Worm (Caenorhabditis elegans) whole organism, L4 larva: Measurements from ENCODE around the gene srw-56.
"Not testable (repeated sequence)": the region's sequence is repeated elsewhere in the genome, so short reads cannot be mapped to it uniquely, and the experiment has no call there.

Source experiments
- F49E8.2 ChIP-seq: sonication (generic microtip); optimal IDR thresholded peaks from 2 replicates; lab custom pipeline; 2016; ENCODE audit warnings: missing compliant biosample characterization, mild to moderate bottlenecking, missing genetic modification characterization, borderline replicate concordance
- Y105C5A.15 ChIP-seq: fragments of 200-800 bp; sonication (Bioruptor generic); IDR thresholded peaks from 2 replicates; pipeline ENCODE4 v1.3.6; 2022; ENCODE audit warnings: missing genetic modification characterization, missing compliant biosample characterization
- Y5F2A.4 ChIP-seq: fragments of 200-800 bp; sonication (Bioruptor generic); optimal IDR thresholded peaks from 2 replicates; lab custom pipeline; 2018; ENCODE audit warnings: mild to moderate bottlenecking, missing genetic modification characterization, missing compliant biosample characterization
- ZK546.5 ChIP-seq, 2 experiments: sonication (generic microtip); optimal IDR thresholded peaks; 2 replicates each; lab custom pipeline; 2017; ENCODE audit warnings: missing biosample characterization in 2 of 2, missing genetic modification characterization in 2 of 2
- arid-1 ChIP-seq: fragments of 200-800 bp; sonication (Bioruptor generic); conservative IDR thresholded peaks from 2 replicates; pipeline ENCODE4 v1.3.6; 2022; ENCODE audit warnings: missing genetic modification reagents, missing genetic modification characterization, missing compliant biosample characterization
- daf-16 ChIP-seq, 3 experiments: sonication (generic microtip); optimal IDR thresholded peaks; 2 replicates each; lab custom pipeline; 2016 to 2017; ENCODE audit warnings: missing genetic modification characterization in 3 of 3, missing genetic modification reagents in 3 of 3, mild to moderate bottlenecking in 2 of 3, missing compliant biosample characterization in 2 of 3, missing biosample characterization in 1 of 3, moderate library complexity in 1 of 3
- egl-43 ChIP-seq: fragments of 200-800 bp; sonication (Bioruptor generic); IDR thresholded peaks from 2 replicates; pipeline ENCODE4 v1.3.6; 2022; ENCODE audit warnings: missing genetic modification reagents, missing genetic modification characterization, missing compliant biosample characterization
- hlh-11 ChIP-seq: fragments of 200-800 bp; sonication (Bioruptor generic); optimal IDR thresholded peaks from 2 replicates; lab custom pipeline; 2018; ENCODE audit warnings: mild to moderate bottlenecking, missing genetic modification characterization, missing compliant biosample characterization
- hmg-1.1 ChIP-seq: fragments of 200-800 bp; sonication (Bioruptor generic); IDR thresholded peaks from 2 replicates; pipeline ENCODE4 v1.3.6; 2022; ENCODE audit warnings: missing genetic modification reagents, missing genetic modification characterization, missing compliant biosample characterization
- lim-7 ChIP-seq: fragments of 200-800 bp; sonication (Bioruptor generic); IDR thresholded peaks from 2 replicates; pipeline ENCODE4 v1.3.6; 2022; ENCODE audit warnings: missing genetic modification characterization, missing compliant biosample characterization
- lin-13 ChIP-seq: fragments of 150-350 bp; optimal IDR thresholded peaks from 2 replicates; lab custom pipeline; 2014; ENCODE audit warnings: missing biosample characterization, missing genetic modification reagents, missing genetic modification characterization
- madf-5 ChIP-seq, 2 experiments: fragments of 200-800 bp; sonication (Bioruptor generic); IDR thresholded peaks; 2 replicates each; pipeline ENCODE4 v1.3.6; 2022; ENCODE audit warnings: missing compliant biosample characterization in 2 of 2, missing genetic modification characterization in 2 of 2
- mdl-1 ChIP-seq, 2 experiments: fragments of 150-350 bp in 1 of 2; sonication (generic microtip) in 1 of 2; optimal IDR thresholded peaks; 2 replicates each; lab custom pipeline; 2014 to 2017; ENCODE audit warnings: missing biosample characterization in 2 of 2, missing genetic modification characterization in 2 of 2
- mxl-3 ChIP-seq: fragments of 200-800 bp; sonication (Bioruptor generic); optimal IDR thresholded peaks from 2 replicates; lab custom pipeline; 2018; ENCODE audit warnings: mild to moderate bottlenecking, missing genetic modification characterization, missing compliant biosample characterization
- nhr-102 ChIP-seq: sonication (generic microtip); optimal IDR thresholded peaks from 2 replicates; lab custom pipeline; 2016; ENCODE audit warnings: mild to moderate bottlenecking, missing genetic modification characterization, moderate library complexity, missing compliant biosample characterization
- nhr-11 ChIP-seq: fragments of 150-350 bp; optimal IDR thresholded peaks from 2 replicates; lab custom pipeline; 2014; ENCODE audit warnings: missing biosample characterization, missing genetic modification characterization
- nhr-111 ChIP-seq: fragments of 200-800 bp; sonication (Bioruptor generic); optimal IDR thresholded peaks from 2 replicates; lab custom pipeline; 2018; ENCODE audit warnings: mild to moderate bottlenecking, missing genetic modification characterization, missing compliant biosample characterization
- nhr-28 ChIP-seq: fragments of 150-350 bp; optimal IDR thresholded peaks from 2 replicates; lab custom pipeline; 2014; ENCODE audit warnings: missing biosample characterization, missing genetic modification characterization
- nhr-41 ChIP-seq: fragments of 200-800 bp; sonication (Bioruptor generic); IDR thresholded peaks from 2 replicates; pipeline ENCODE4 v1.3.6; 2022; ENCODE audit warnings: missing genetic modification reagents, missing genetic modification characterization, missing compliant biosample characterization
- nhr-77 ChIP-seq: fragments of 150-350 bp; optimal IDR thresholded peaks from 2 replicates; lab custom pipeline; 2014; ENCODE audit warnings: missing biosample characterization, missing genetic modification characterization
- php-3 ChIP-seq: fragments of 200-800 bp; sonication (Bioruptor generic); IDR thresholded peaks from 2 replicates; pipeline ENCODE4 v1.3.6; 2022; ENCODE audit warnings: missing genetic modification reagents, missing genetic modification characterization, missing compliant biosample characterization
- pqm-1 ChIP-seq: sonication (generic microtip); optimal IDR thresholded peaks from 2 replicates; lab custom pipeline; 2017; ENCODE audit warnings: missing biosample characterization, missing genetic modification characterization
- skn-1 ChIP-seq: fragments of 150-350 bp; optimal IDR thresholded peaks from 2 replicates; lab custom pipeline; 2014; ENCODE audit warnings: missing biosample characterization, missing genetic modification characterization
- snpc-1.2 ChIP-seq: fragments of 200-800 bp; sonication (Bioruptor generic); IDR thresholded peaks from 2 replicates; pipeline ENCODE4 v1.3.6; 2022; ENCODE audit warnings: missing genetic modification reagents, missing genetic modification characterization, missing compliant biosample characterization
- spr-1 ChIP-seq: sonication (generic microtip); optimal IDR thresholded peaks from 2 replicates; lab custom pipeline; 2016; ENCODE audit warnings: mild to moderate bottlenecking, missing genetic modification characterization, missing compliant biosample characterization
- spr-3 ChIP-seq: fragments of 200-800 bp; sonication (Bioruptor generic); optimal IDR thresholded peaks from 2 replicates; lab custom pipeline; 2018; ENCODE audit warnings: mild to moderate bottlenecking, missing genetic modification characterization, missing compliant biosample characterization
- tra-1 ChIP-seq: fragments of 200-800 bp; sonication (Bioruptor generic); IDR thresholded peaks from 2 replicates; pipeline ENCODE4 v1.3.6; 2022; ENCODE audit warnings: missing genetic modification reagents, missing genetic modification characterization, missing compliant biosample characterization
- unc-62 ChIP-seq, 3 experiments: fragments of 150-350 bp in 1 of 3; sonication (generic microtip); optimal IDR thresholded peaks in 2 of 3; peaks in 1 of 3; 1 replicate in 1 of 3; 2 replicates in 2 of 3; lab custom pipeline; 2014 to 2017; ENCODE audit warnings: missing biosample characterization in 3 of 3, missing genetic modification characterization in 3 of 3, missing genetic modification reagents in 3 of 3, missing genotype in 1 of 3
- zag-1 ChIP-seq: fragments of 150-350 bp; optimal IDR thresholded peaks from 2 replicates; lab custom pipeline; 2014; ENCODE audit warnings: missing biosample characterization, missing genetic modification characterization

The srw-56 gene

ce11 chrV:15929882-15930281 is 22.8 kb downstream of the srw-56 start, which contains the start of gene srbc-77:
Gene srbc-77, plus strand, starts transcription at chrV:15930182.
- TF ChIP-seq zag-1 (tag; lab: Kevin White, UChicago); nhr-111 (GFP tag; lab: Kevin White, UChicago); nhr-102 (tag; lab: Kevin White, UChicago): not testable (repeated sequence)

- TF ChIP-seq F49E8.2 (tag; lab: Kevin White, UChicago) = no peak
- TF ChIP-seq egl-43 (GFP tag; lab: Robert Waterston, UW) = no peak
- no peak for TF ChIP-seq php-3 (GFP tag; lab: Robert Waterston, UW)
- no peak for TF ChIP-seq mxl-3 (GFP tag; lab: Kevin White, UChicago)
- TF ChIP-seq hmg-1.1 (GFP tag; lab: Robert Waterston, UW) = no peak
These were observed 24.3 kb downstream of the srw-56 start, which contains the start of gene pzf-1 for ce11 chrV:15928325-15928724. Gene pzf-1, minus strand, starts transcription at chrV:15928425.

ce11 chrV:15924307-15924706 is 28.4 kb downstream of the srw-56 start, which contains the start of gene nhr-108:
Gene nhr-108, minus strand, starts transcription at chrV:15924472.
- TF ChIP-seq ZK546.5 (tag; optimal IDR thresholded peaks at IDR 0.05; lab: Kevin White, UChicago) (no peak), nhr-77 (tag; lab: Kevin White, UChicago) (peak; percentile 68), arid-1 (GFP tag; lab: Robert Waterston, UW) (no peak), nhr-28 (tag; lab: Kevin White, UChicago) (peak; percentile 87), daf-16 (GFP tag; optimal IDR thresholded peaks at IDR 0.05; lab: Kevin White, UChicago) (no peak), daf-16 (tag; optimal IDR thresholded peaks at IDR 0.05; lab: Kevin White, UChicago) (peak; percentile 39)

- TF ChIP-seq hlh-11 (tag; lab: Kevin White, UChicago) = no peak
- no peak for TF ChIP-seq mdl-1 (tag; optimal IDR thresholded peaks at IDR 0.05; lab: Kevin White, UChicago)
- no peak for TF ChIP-seq spr-3 (GFP tag; lab: Kevin White, UChicago)
These were observed 29.7 kb downstream of the srw-56 start, which contains the start of gene F35E8.13 for ce11 chrV:15922979-15923378. Gene F35E8.13, plus strand, starts transcription at chrV:15923279.

- TF ChIP-seq php-3 (GFP tag; lab: Robert Waterston, UW) (no peak), pqm-1 (peak; percentile 39), Y5F2A.4 (GFP tag; lab: Kevin White, UChicago) (no peak), unc-62 (GFP tag; optimal IDR thresholded peaks at IDR 0.05 in 1 of 2; lab: Kevin White, UChicago) (peak in 1 of 2 experiments; percentile 36), unc-62 (tag; optimal IDR thresholded peaks at IDR 0.05; lab: Kevin White, UChicago) (no peak), nhr-11 (tag; lab: Kevin White, UChicago) (no peak), nhr-28 (tag; lab: Kevin White, UChicago) (peak; percentile 93), F49E8.2 (tag; lab: Kevin White, UChicago) (no peak)
These were observed 31.6 kb downstream of the srw-56 start, which contains the start of gene cdr-1 for ce11 chrV:15921102-15921501. Gene cdr-1, plus strand, starts transcription at chrV:15921309.

- TF ChIP-seq nhr-41 (GFP tag; lab: Robert Waterston, UW) (no peak), madf-5 (GFP tag; IDR thresholded peaks at IDR 0.05; lab: Robert Waterston, UW) (no peak), spr-1 (tag; lab: Kevin White, UChicago) (no peak), lim-7 (GFP tag; lab: Robert Waterston, UW) (no peak), Y105C5A.15 (GFP tag; lab: Robert Waterston, UW) (no peak), lin-13 (GFP tag; lab: Kevin White, UChicago) (no peak), skn-1 (no peak), tra-1 (GFP tag; lab: Robert Waterston, UW) (no peak), snpc-1.2 (GFP tag; lab: Robert Waterston, UW) (no peak)
These were observed 32.4 kb downstream of the srw-56 start, which contains the start of gene F35E8.10 for ce11 chrV:15920273-15920672. Gene F35E8.10, minus strand, starts transcription at chrV:15920373.
